Fruit fly (Drosophila melanogaster) whole organism, embryonic: ENCODE measurements around the gene CG17224.

Source experiments
- ATbp ChIP-seq: fragments of 200-800 bp; sonication (Bioruptor generic); optimal IDR thresholded peaks from 2 replicates; lab custom pipeline; 2017; ENCODE audit warnings: missing biosample characterization, mild to moderate bottlenecking, missing genetic modification characterization, missing genetic modification reagents
- Ada2b ChIP-seq: fragments of 200-800 bp; sonication (Bioruptor generic); IDR thresholded peaks from 2 replicates; pipeline ENCODE4 v1.3.6; 2022; ENCODE audit warnings: missing biosample characterization, missing genetic modification characterization
- Bdp1 ChIP-seq: fragments of 200-800 bp; sonication (Bioruptor generic); optimal IDR thresholded peaks from 3 replicates; lab custom pipeline; 2016; ENCODE audit warnings: missing biosample characterization, missing genetic modification characterization
- CG10147 ChIP-seq: fragments of 200-800 bp; sonication (Bioruptor generic); optimal IDR thresholded peaks from 2 replicates; lab custom pipeline; 2019; ENCODE audit warnings: missing biosample characterization, mild to moderate bottlenecking, missing genetic modification characterization, moderate library complexity
- CG10543 ChIP-seq: fragments of 200-800 bp; sonication (Bioruptor generic); optimal IDR thresholded peaks from 3 replicates; lab custom pipeline; 2017; ENCODE audit warnings: missing biosample characterization, mild to moderate bottlenecking, missing genetic modification characterization, moderate library complexity
- CG10654 ChIP-seq: fragments of 200-800 bp; sonication (Bioruptor generic); optimal IDR thresholded peaks from 2 replicates; lab custom pipeline; 2016; ENCODE audit warnings: missing biosample characterization, missing genetic modification characterization
- CG12236 ChIP-seq: fragments of 200-800 bp; sonication (Bioruptor generic); optimal IDR thresholded peaks from 2 replicates; lab custom pipeline; 2016; ENCODE audit warnings: missing biosample characterization, missing genetic modification characterization
- CG12299 ChIP-seq: fragments of 200-800 bp; sonication (Bioruptor generic); optimal IDR thresholded peaks from 2 replicates; lab custom pipeline; 2018; ENCODE audit warnings: missing biosample characterization, mild to moderate bottlenecking, missing genetic modification characterization
- CG13123 ChIP-seq: fragments of 200-800 bp; sonication (Bioruptor generic); optimal IDR thresholded peaks from 2 replicates; lab custom pipeline; 2016; ENCODE audit warnings: missing biosample characterization, missing genetic modification characterization
- CG13424 ChIP-seq: fragments of 200-800 bp; sonication (Bioruptor generic); optimal IDR thresholded peaks from 2 replicates; lab custom pipeline; 2019; ENCODE audit warnings: missing biosample characterization, mild to moderate bottlenecking, missing genetic modification characterization, moderate library complexity
- CG13624 ChIP-seq: fragments of 200-800 bp; sonication (Bioruptor generic); optimal IDR thresholded peaks from 2 replicates; lab custom pipeline; 2016; ENCODE audit warnings: missing biosample characterization, missing genetic modification characterization
- CG14667 ChIP-seq: fragments of 200-800 bp; sonication (Bioruptor generic); IDR thresholded peaks from 2 replicates; pipeline ENCODE4 v1.3.6; 2022; ENCODE audit warnings: missing biosample characterization, missing genetic modification characterization
- CG15269 ChIP-seq: fragments of 200-800 bp; sonication (Bioruptor generic); optimal IDR thresholded peaks from 2 replicates; lab custom pipeline; 2018; ENCODE audit warnings: missing biosample characterization, mild to moderate bottlenecking, missing genetic modification characterization, moderate library complexity
- CG16863 ChIP-seq: fragments of 200-800 bp; sonication (Bioruptor generic); optimal IDR thresholded peaks from 3 replicates; lab custom pipeline; 2016; ENCODE audit warnings: missing biosample characterization, missing genetic modification characterization
- CG17359 ChIP-seq: fragments of 200-800 bp; sonication (Bioruptor generic); optimal IDR thresholded peaks from 3 replicates; lab custom pipeline; 2018; ENCODE audit warnings: missing biosample characterization, mild to moderate bottlenecking, missing genetic modification characterization, moderate library complexity
- CG17385 ChIP-seq: fragments of 200-800 bp; sonication (Bioruptor generic); optimal IDR thresholded peaks from 3 replicates; lab custom pipeline; 2018; ENCODE audit warnings: missing biosample characterization, mild to moderate bottlenecking, missing genetic modification characterization
- CG18476 ChIP-seq: fragments of 200-800 bp; sonication (Bioruptor generic); optimal IDR thresholded peaks from 2 replicates; lab custom pipeline; 2016; ENCODE audit warnings: missing biosample characterization, mild to moderate bottlenecking, missing genetic modification characterization
- CG2889 ChIP-seq: fragments of 200-800 bp; sonication (Bioruptor generic); IDR thresholded peaks from 3 replicates; pipeline ENCODE4 v1.3.6; 2022; ENCODE audit warnings: missing biosample characterization, missing genetic modification characterization
- CG30431 ChIP-seq: fragments of 200-800 bp; sonication (Bioruptor generic); optimal IDR thresholded peaks from 2 replicates; lab custom pipeline; 2017; ENCODE audit warnings: missing biosample characterization, missing genetic modification characterization
- CG3281 ChIP-seq: fragments of 200-800 bp; sonication (Bioruptor generic); optimal IDR thresholded peaks from 3 replicates; lab custom pipeline; 2017; ENCODE audit warnings: missing biosample characterization, mild to moderate bottlenecking, missing genetic modification characterization
- CG33213 ChIP-seq: fragments of 200-800 bp; sonication (Bioruptor generic); optimal IDR thresholded peaks from 3 replicates; lab custom pipeline; 2016; ENCODE audit warnings: missing biosample characterization, missing genetic modification characterization
- CG3726 ChIP-seq: fragments of 200-800 bp; sonication (Bioruptor generic); IDR thresholded peaks from 3 replicates; pipeline ENCODE4, ENCODE4 v1.3.6; 2022; ENCODE audit warnings: missing biosample characterization, missing genetic modification characterization
- CG4617 ChIP-seq: fragments of 200-800 bp; sonication (Bioruptor generic); optimal IDR thresholded peaks from 3 replicates; lab custom pipeline; 2016; ENCODE audit warnings: missing biosample characterization, missing genetic modification characterization, borderline replicate concordance
- CG6272 ChIP-seq: fragments of 200-800 bp; sonication (Bioruptor generic); IDR thresholded peaks from 2 replicates; pipeline ENCODE4 v1.3.6; 2022; ENCODE audit warnings: missing biosample characterization, missing genetic modification characterization
- CG6654 ChIP-seq: fragments of 200-800 bp; sonication (Bioruptor generic); optimal IDR thresholded peaks from 2 replicates; lab custom pipeline; 2017; ENCODE audit warnings: missing biosample characterization, mild to moderate bottlenecking, missing genetic modification characterization
- CG6854 ChIP-seq: fragments of 200-800 bp; sonication (Bioruptor generic); optimal IDR thresholded peaks from 3 replicates; lab custom pipeline; 2017; ENCODE audit warnings: missing biosample characterization, mild to moderate bottlenecking, missing genetic modification characterization
- CG7963 ChIP-seq: fragments of 200-800 bp; sonication (Bioruptor generic); IDR thresholded peaks from 3 replicates; pipeline ENCODE4 v1.3.6; 2022; ENCODE audit warnings: missing biosample characterization, missing genetic modification characterization; ENCODE audit not compliant: partially characterized antibody
- CG9817 ChIP-seq: fragments of 200-800 bp; sonication (Bioruptor generic); optimal IDR thresholded peaks from 2 replicates; lab custom pipeline; 2018; ENCODE audit warnings: missing biosample characterization, mild to moderate bottlenecking, missing genetic modification characterization, moderate library complexity
- CTCF ChIP-seq: fragments of 200-800 bp; sonication (Bioruptor generic); optimal IDR thresholded peaks from 2 replicates; lab custom pipeline; 2017; ENCODE audit warnings: missing biosample characterization, mild to moderate bottlenecking, missing genetic modification characterization, moderate library complexity
- E2f1 ChIP-seq: fragments of 200-800 bp; sonication (Bioruptor generic); IDR thresholded peaks from 2 replicates; pipeline ENCODE4 v1.3.6; 2022; ENCODE audit warnings: missing biosample characterization, missing genetic modification characterization
- H2.0 ChIP-seq: fragments of 200-800 bp; sonication (Bioruptor generic); IDR thresholded peaks from 2 replicates; pipeline ENCODE4 v1.3.6; 2022; ENCODE audit warnings: missing biosample characterization, missing genetic modification characterization
- HmgZ ChIP-seq: fragments of 200-800 bp; sonication (Bioruptor generic); optimal IDR thresholded peaks from 2 replicates; lab custom pipeline; 2018; ENCODE audit warnings: missing biosample characterization, mild to moderate bottlenecking, missing genetic modification characterization
- Mad ChIP-seq: fragments of 200-800 bp; sonication (Bioruptor generic); optimal IDR thresholded peaks from 2 replicates; lab custom pipeline; 2016; ENCODE audit warnings: missing biosample characterization, missing genetic modification characterization
- Scr ChIP-seq: fragments of 200-800 bp; sonication (Bioruptor generic); IDR thresholded peaks from 2 replicates; pipeline ENCODE4 v1.3.6; 2022; ENCODE audit warnings: missing biosample characterization, missing genetic modification characterization; ENCODE audit not compliant: partially characterized antibody
- Six4 ChIP-seq: fragments of 200-800 bp; sonication (Bioruptor generic); optimal IDR thresholded peaks from 2 replicates; lab custom pipeline; 2016; ENCODE audit warnings: missing biosample characterization, missing genetic modification characterization
- Vsx1 ChIP-seq: fragments of 200-800 bp; sonication (Bioruptor generic); optimal IDR thresholded peaks from 2 replicates; lab custom pipeline; 2017; ENCODE audit warnings: missing biosample characterization, mild to moderate bottlenecking, missing genetic modification characterization, missing genetic modification reagents
- ab ChIP-seq: fragments of 200-800 bp; sonication (Bioruptor generic); optimal IDR thresholded peaks from 2 replicates; lab custom pipeline; 2016; ENCODE audit warnings: missing biosample characterization, missing genetic modification characterization
- bowl ChIP-seq: fragments of 200-800 bp; sonication (Bioruptor generic); IDR thresholded peaks from 2 replicates; pipeline ENCODE4 v1.3.6; 2022; ENCODE audit warnings: missing biosample characterization, missing genetic modification characterization
- br ChIP-seq: fragments of >200 bp; optimal IDR thresholded peaks from 2 replicates; lab custom pipeline; 2017
- corto ChIP-seq: fragments of 200-800 bp; sonication (Bioruptor generic); optimal IDR thresholded peaks from 2 replicates; lab custom pipeline; 2016; ENCODE audit warnings: missing biosample characterization, mild to moderate bottlenecking, missing genetic modification characterization, moderate library complexity
- fru ChIP-seq: fragments of >200 bp; optimal IDR thresholded peaks from 2 replicates; lab custom pipeline; 2017
- gcm2 ChIP-seq: fragments of 200-800 bp; sonication (Bioruptor generic); optimal IDR thresholded peaks from 2 replicates; lab custom pipeline; 2016; ENCODE audit warnings: missing biosample characterization, missing genetic modification characterization
- gro ChIP-seq: fragments of 200-800 bp; sonication (Bioruptor generic); optimal IDR thresholded peaks from 2 replicates; lab custom pipeline; 2016; ENCODE audit warnings: missing biosample characterization, missing genetic modification characterization
- jigr1 ChIP-seq: fragments of 200-800 bp; sonication (Bioruptor generic); IDR thresholded peaks from 3 replicates; pipeline ENCODE4 v1.3.6; 2022; ENCODE audit warnings: missing biosample characterization, missing genetic modification characterization
- kay ChIP-seq: fragments of 200-800 bp; sonication (Bioruptor generic); optimal IDR thresholded peaks from 2 replicates; lab custom pipeline; 2016; ENCODE audit warnings: missing biosample characterization, missing genetic modification characterization
- lov ChIP-seq, 2 experiments: fragments of 200-800 bp in 1 of 2; fragments of >200 bp in 1 of 2; sonication (Bioruptor generic) in 1 of 2; IDR thresholded peaks in 1 of 2; optimal IDR thresholded peaks in 1 of 2; 2 replicates in 1 of 2; 3 replicates in 1 of 2; pipeline versions ENCODE4 v1.3.6 to Lab custom; 2017 to 2022; ENCODE audit warnings: missing biosample characterization in 1 of 2, missing genetic modification characterization in 1 of 2
- org-1 ChIP-seq: fragments of 200-800 bp; sonication (Bioruptor generic); optimal IDR thresholded peaks from 2 replicates; lab custom pipeline; 2017; ENCODE audit warnings: missing biosample characterization, missing genetic modification characterization
- salm ChIP-seq: fragments of 200-800 bp; sonication (Bioruptor generic); optimal IDR thresholded peaks from 2 replicates; lab custom pipeline; 2018; ENCODE audit warnings: missing biosample characterization, mild to moderate bottlenecking, missing genetic modification characterization
- sc ChIP-seq, 3 experiments: fragments of >200 bp in 2 of 3; fragments of 200-800 bp in 1 of 3; sonication (Bioruptor generic) in 1 of 3; optimal IDR thresholded peaks; 2 replicates in 2 of 3; 3 replicates in 1 of 3; lab custom pipeline; 2017; ENCODE audit warnings: mild to moderate bottlenecking in 1 of 3, missing biosample characterization in 1 of 3, missing genetic modification characterization in 1 of 3, missing genetic modification reagents in 1 of 3
- sisA ChIP-seq: fragments of 200-800 bp; sonication (Bioruptor generic); IDR thresholded peaks from 2 replicates; pipeline ENCODE4 v1.3.6; 2022; ENCODE audit warnings: missing biosample characterization, missing genetic modification characterization
- stc ChIP-seq: fragments of 200-800 bp; sonication (Bioruptor generic); IDR thresholded peaks from 2 replicates; pipeline ENCODE4 v1.3.6; 2022; ENCODE audit warnings: missing biosample characterization, missing genetic modification characterization
- tap ChIP-seq: fragments of 200-800 bp; optimal IDR thresholded peaks from 3 replicates; lab custom pipeline; 2019; ENCODE audit warnings: missing biosample characterization, mild to moderate bottlenecking, missing genetic modification characterization, moderate library complexity
- usp ChIP-seq: fragments of >200 bp; optimal IDR thresholded peaks from 2 replicates; lab custom pipeline; 2017; ENCODE audit warnings: missing biosample characterization, missing genetic modification characterization

CG17224 gene

dm6 chr2L:3056448-3056790 lies 38.3 kb upstream of the CG17224 start, which contains the start of gene FASN1 (continued):
- TF ChIP-seq corto (GFP tag; lab: Kevin White, UChicago), result no peak
- no peak for TF ChIP-seq CG4617 (GFP tag; lab: Kevin White, UChicago)
- TF ChIP-seq stc (GFP tag; lab: Robert Waterston, UW), result no peak
- TF ChIP-seq bowl (GFP tag; lab: Robert Waterston, UW), result no peak
- TF ChIP-seq CG30431 (GFP tag; lab: Kevin White, UChicago), result no peak
- peak; percentile 69 for TF ChIP-seq CG10543 (GFP tag; lab: Kevin White, UChicago)
- TF ChIP-seq CG6854 (GFP tag; lab: Kevin White, UChicago), result peak; percentile 4
- peak; percentile 59 for TF ChIP-seq gro (GFP tag; lab: Kevin White, UChicago)
- no peak for TF ChIP-seq CG10147 (GFP tag; lab: Kevin White, UChicago)
- no peak for TF ChIP-seq H2.0 (GFP tag; lab: Robert Waterston, UW)
- no peak for TF ChIP-seq ab (GFP tag; lab: Kevin White, UChicago)
- no peak for TF ChIP-seq CG16863 (GFP tag; lab: Kevin White, UChicago)
- no peak for TF ChIP-seq CG3281 (GFP tag; lab: Kevin White, UChicago)
- TF ChIP-seq CG33213 (GFP tag; lab: Kevin White, UChicago), result no peak
- no peak for TF ChIP-seq CG6654 (GFP tag; lab: Kevin White, UChicago)
- TF ChIP-seq CG17359, result no peak
- no peak for TF ChIP-seq CG9817 (tag; lab: Kevin White, UChicago)
- TF ChIP-seq CG10654, result no peak
- TF ChIP-seq Mad (GFP tag; lab: Kevin White, UChicago), result no peak
- TF ChIP-seq CG3726, result no peak
- TF ChIP-seq org-1, result no peak
- no peak for TF ChIP-seq sisA (GFP tag; lab: Robert Waterston, UW)
- TF ChIP-seq br (lab: Kevin White, UChicago), result no peak
- TF ChIP-seq CG7963 (GFP tag; lab: Robert Waterston, UW), result no peak
- TF ChIP-seq CG13624 (GFP tag; lab: Kevin White, UChicago), result peak; percentile 28
- no peak for TF ChIP-seq CG6272
- TF ChIP-seq Bdp1 (GFP tag; lab: Kevin White, UChicago), result no peak
- TF ChIP-seq jigr1, result no peak
- TF ChIP-seq Scr (GFP tag; lab: Robert Waterston, UW), result no peak
- TF ChIP-seq CG12299 (tag; lab: Kevin White, UChicago), result no peak
- TF ChIP-seq Ada2b (GFP tag; lab: Robert Waterston, UW), result no peak
- TF ChIP-seq CG14667 (GFP tag; lab: Robert Waterston, UW), result no peak
- no peak for TF ChIP-seq CG13123 (GFP tag; lab: Kevin White, UChicago)
- TF ChIP-seq Six4, result no peak
- TF ChIP-seq CTCF (GFP tag; lab: Kevin White, UChicago), result no peak
- no peak for TF ChIP-seq gcm2 (GFP tag; lab: Kevin White, UChicago)
- TF ChIP-seq kay (GFP tag; lab: Kevin White, UChicago), result no peak
- TF ChIP-seq sc (optimal IDR thresholded peaks at IDR 0.05; lab: Kevin White, UChicago), result no peak
- no peak for TF ChIP-seq sc (GFP tag; optimal IDR thresholded peaks at IDR 0.05; lab: Kevin White, UChicago)
- no peak for TF ChIP-seq salm (tag; lab: Kevin White, UChicago)
- TF ChIP-seq CG12236 (GFP tag; lab: Kevin White, UChicago), result no peak
- TF ChIP-seq Vsx1 (GFP tag; lab: Kevin White, UChicago), result no peak
- no peak for TF ChIP-seq CG2889
- no peak for TF ChIP-seq CG18476 (GFP tag; lab: Kevin White, UChicago)
- TF ChIP-seq HmgZ (tag; lab: Kevin White, UChicago), result no peak
- TF ChIP-seq ATbp (GFP tag; lab: Kevin White, UChicago), result no peak
- no peak for TF ChIP-seq fru (lab: Kevin White, UChicago)
- TF ChIP-seq CG17385 (GFP tag; lab: Kevin White, UChicago), result no peak
- no peak for TF ChIP-seq lov (optimal IDR thresholded peaks at IDR 0.05; lab: Kevin White, UChicago)
- TF ChIP-seq lov (GFP tag; IDR thresholded peaks at IDR 0.05; lab: Robert Waterston, UW), result no peak
- no peak for TF ChIP-seq tap (tag; lab: Kevin White, UChicago)
- no peak for TF ChIP-seq CG13424 (tag; lab: Kevin White, UChicago)
- no peak for TF ChIP-seq usp (GFP tag; lab: Kevin White, UChicago)
- TF ChIP-seq CG15269, result peak; percentile 20
- TF ChIP-seq E2f1, result no peak
